Worm (Caenorhabditis elegans) whole organism, L2 larva: ENCODE data around the gene grl-5.

Experiments used
- C34F6.9 ChIP-seq: fragments of 150-350 bp; optimal IDR thresholded peaks from 2 replicates; lab custom pipeline; 2014; ENCODE audit warnings: missing biosample characterization, missing genetic modification characterization
- F13H6.1 ChIP-seq: sonication (generic microtip); optimal IDR thresholded peaks from 2 replicates; lab custom pipeline; 2016; ENCODE audit warnings: missing genetic modification characterization, missing compliant biosample characterization
- R02D3.7 ChIP-seq: fragments of 150-350 bp; optimal IDR thresholded peaks from 2 replicates; lab custom pipeline; 2014; ENCODE audit warnings: missing biosample characterization, missing genetic modification characterization
- Y55F3AM.14 ChIP-seq: fragments of 200-800 bp; sonication (Bioruptor generic); optimal IDR thresholded peaks from 2 replicates; lab custom pipeline; 2018; ENCODE audit warnings: mild to moderate bottlenecking, missing genetic modification characterization, missing compliant biosample characterization
- ZK546.5 ChIP-seq: sonication (generic microtip); optimal IDR thresholded peaks from 2 replicates; lab custom pipeline; 2017; ENCODE audit warnings: missing biosample characterization, missing genetic modification characterization
- alr-1 ChIP-seq: fragments of 150-350 bp; optimal IDR thresholded peaks from 2 replicates; lab custom pipeline; 2014; ENCODE audit warnings: missing biosample characterization, missing genetic modification characterization
- aly-2 ChIP-seq: fragments of 150-350 bp; optimal IDR thresholded peaks from 2 replicates; lab custom pipeline; 2014; ENCODE audit warnings: missing biosample characterization, missing genetic modification characterization
- ceh-16 ChIP-seq: fragments of 150-350 bp; optimal IDR thresholded peaks from 2 replicates; lab custom pipeline; 2014; ENCODE audit warnings: missing biosample characterization, missing genetic modification characterization
- crh-2 ChIP-seq: sonication (generic microtip); optimal IDR thresholded peaks from 2 replicates; lab custom pipeline; 2017; ENCODE audit warnings: missing biosample characterization, missing genetic modification characterization
- egl-27 ChIP-seq: sonication (generic microtip); optimal IDR thresholded peaks from 3 replicates; lab custom pipeline; 2017; ENCODE audit warnings: missing biosample characterization, missing genetic modification reagents, missing genetic modification characterization
- elt-1 ChIP-seq: fragments of 150-350 bp; optimal IDR thresholded peaks from 2 replicates; lab custom pipeline; 2014; ENCODE audit warnings: missing biosample characterization, missing genetic modification characterization
- fos-1 ChIP-seq: fragments of 150-350 bp; optimal IDR thresholded peaks from 2 replicates; lab custom pipeline; 2014; ENCODE audit warnings: missing biosample characterization, missing genetic modification characterization
- gmeb-1 ChIP-seq: fragments of 150-350 bp; optimal IDR thresholded peaks from 2 replicates; lab custom pipeline; 2014; ENCODE audit warnings: missing biosample characterization, missing genetic modification characterization
- lin-13 ChIP-seq: fragments of 150-350 bp; optimal IDR thresholded peaks from 2 replicates; lab custom pipeline; 2014; ENCODE audit warnings: missing biosample characterization, missing genetic modification reagents, missing genetic modification characterization
- lsy-2 ChIP-seq, 2 experiments: fragments of 150-350 bp in 1 of 2; sonication (generic microtip) in 1 of 2; optimal IDR thresholded peaks; 2 replicates each; lab custom pipeline; 2014 to 2017; ENCODE audit warnings: missing biosample characterization in 2 of 2, missing genetic modification characterization in 2 of 2
- mab-5 ChIP-seq: fragments of 150-350 bp; optimal IDR thresholded peaks from 2 replicates; lab custom pipeline; 2014; ENCODE audit warnings: missing biosample characterization, missing genetic modification characterization
- mbf-1 ChIP-seq: sonication (generic microtip); optimal IDR thresholded peaks from 2 replicates; lab custom pipeline; 2017; ENCODE audit warnings: missing biosample characterization, missing genetic modification characterization
- mdl-1 ChIP-seq, 2 experiments: fragments of 150-350 bp in 1 of 2; sonication (generic microtip) in 1 of 2; optimal IDR thresholded peaks; 2 replicates each; lab custom pipeline; 2017; ENCODE audit warnings: missing biosample characterization in 2 of 2, missing genetic modification characterization in 2 of 2
- nhr-11 ChIP-seq: fragments of 150-350 bp; optimal IDR thresholded peaks from 2 replicates; lab custom pipeline; 2014; ENCODE audit warnings: missing biosample characterization, missing genetic modification characterization
- nhr-12 ChIP-seq: fragments of 150-350 bp; optimal IDR thresholded peaks from 2 replicates; lab custom pipeline; 2014; ENCODE audit warnings: missing biosample characterization, missing genetic modification characterization
- nhr-129 ChIP-seq: fragments of 150-350 bp; optimal IDR thresholded peaks from 2 replicates; lab custom pipeline; 2014; ENCODE audit warnings: missing biosample characterization, missing genetic modification characterization
- nhr-21 ChIP-seq: fragments of 150-350 bp; optimal IDR thresholded peaks from 2 replicates; lab custom pipeline; 2014; ENCODE audit warnings: missing biosample characterization, missing genetic modification characterization
- nhr-23 ChIP-seq: fragments of 150-350 bp; optimal IDR thresholded peaks from 2 replicates; lab custom pipeline; 2014; ENCODE audit warnings: missing biosample characterization, missing genetic modification reagents, missing genetic modification characterization
- nhr-237 ChIP-seq: fragments of 150-350 bp; optimal IDR thresholded peaks from 2 replicates; lab custom pipeline; 2014; ENCODE audit warnings: missing biosample characterization, missing genetic modification characterization
- nhr-25 ChIP-seq: fragments of 150-350 bp; sonication (generic microtip); optimal IDR thresholded peaks from 3 replicates; lab custom pipeline; 2014; ENCODE audit warnings: missing biosample characterization, missing genetic modification characterization
- nhr-6 ChIP-seq: fragments of 150-350 bp; optimal IDR thresholded peaks from 2 replicates; lab custom pipeline; 2014; ENCODE audit warnings: missing biosample characterization, missing genetic modification characterization
- peb-1 ChIP-seq: fragments of 150-350 bp; optimal IDR thresholded peaks from 2 replicates; lab custom pipeline; 2014; ENCODE audit warnings: missing biosample characterization, missing genetic modification characterization
- sem-4 ChIP-seq: fragments of 150-350 bp; optimal IDR thresholded peaks from 2 replicates; lab custom pipeline; 2014; ENCODE audit warnings: missing biosample characterization, missing genetic modification reagents, missing genetic modification characterization
- sma-3 ChIP-seq: sonication (generic microtip); optimal IDR thresholded peaks from 2 replicates; lab custom pipeline; 2016; ENCODE audit warnings: missing genetic modification reagents, missing genetic modification characterization, missing compliant biosample characterization
- sma-9 ChIP-seq, 2 experiments: fragments of 150-350 bp in 1 of 2; sonication (generic microtip) in 1 of 2; optimal IDR thresholded peaks; 2 replicates each; lab custom pipeline; 2014 to 2016; ENCODE audit warnings: missing genetic modification characterization in 2 of 2, mild to moderate bottlenecking in 1 of 2, missing biosample characterization in 1 of 2, missing compliant biosample characterization in 1 of 2, missing genetic modification reagents in 1 of 2, moderate library complexity in 1 of 2
- snpc-4 ChIP-seq: fragments of 150-350 bp; optimal IDR thresholded peaks from 2 replicates; lab custom pipeline; 2014; ENCODE audit warnings: missing biosample characterization, missing genetic modification characterization
- unc-55 ChIP-seq: fragments of 150-350 bp; sonication (generic microtip); optimal IDR thresholded peaks from 3 replicates; lab custom pipeline; 2014; ENCODE audit warnings: missing biosample characterization, missing genetic modification reagents, missing genetic modification characterization
- zag-1 ChIP-seq: fragments of 150-350 bp; optimal IDR thresholded peaks from 2 replicates; lab custom pipeline; 2014; ENCODE audit warnings: missing biosample characterization, missing genetic modification characterization
- ztf-1 ChIP-seq: fragments of 200-800 bp; sonication (Bioruptor generic); conservative IDR thresholded peaks from 2 replicates; pipeline ENCODE4 v1.3.6; 2022; ENCODE audit warnings: missing genetic modification characterization, missing compliant biosample characterization

The grl-5 gene

DNA sequence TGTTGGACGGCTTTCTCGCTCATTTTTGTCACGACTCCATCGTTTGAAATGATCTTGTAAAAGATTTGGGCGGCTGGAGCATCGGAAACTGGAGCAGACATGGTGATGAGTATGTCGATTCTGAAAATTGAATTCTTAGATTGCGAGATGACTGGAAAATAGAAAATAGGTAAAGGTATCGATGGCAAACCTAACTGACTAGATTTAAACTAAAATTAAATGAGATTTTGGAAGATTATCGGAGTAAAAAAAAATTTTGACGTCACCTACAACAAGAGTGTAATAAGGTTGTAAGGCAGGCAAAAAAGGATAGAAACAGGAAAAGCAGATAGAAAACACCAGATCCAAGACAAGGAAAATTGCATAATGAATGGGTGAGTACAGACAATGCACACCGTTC, 7.0 kb upstream of the grl-5 start, which contains the start of gene skr-14:
Gene skr-14, minus strand, starts transcription at position 101 of the 400 bp plus-strand sequence.
- no peak for TF ChIP-seq nhr-23 (tag; lab: Kevin White, UChicago)
- no peak for TF ChIP-seq mbf-1 (tag; lab: Kevin White, UChicago)
- TF ChIP-seq sma-9 (GFP tag; optimal IDR thresholded peaks at IDR 0.05; lab: Kevin White, UChicago): no peak
- TF ChIP-seq sma-9 (tag; optimal IDR thresholded peaks at IDR 0.05; lab: Kevin White, UChicago): no peak
- TF ChIP-seq crh-2 (tag; lab: Kevin White, UChicago): no peak
- TF ChIP-seq, all 48 proteins: peak for 0

ce11 chrV:4419767-4420322, 5.4 kb upstream of the grl-5 start, which contains the start of the genes Y47D7A.7 and Y47D7A.2:
TSS of gene Y47D7A.7 (minus strand) at chrV:4419867.
TSS of gene Y47D7A.2 (plus strand) at chrV:4420272.
- no peak for TF ChIP-seq snpc-4 (tag; lab: Kevin White, UChicago)
- TF ChIP-seq elt-1 (tag; lab: Kevin White, UChicago): no peak
- TF ChIP-seq ceh-16 (tag; lab: Kevin White, UChicago): no peak
- no peak for TF ChIP-seq nhr-6 (tag; lab: Kevin White, UChicago)
- no peak for TF ChIP-seq unc-55 (GFP tag; lab: Kevin White, UChicago)
- TF ChIP-seq nhr-21: no peak
- TF ChIP-seq sma-3: no peak

- TF ChIP-seq nhr-129 (tag; lab: Kevin White, UChicago) (no peak), nhr-11 (tag; lab: Kevin White, UChicago) (no peak), egl-27 (tag; lab: Kevin White, UChicago) (no peak), nhr-12 (tag; lab: Kevin White, UChicago) (no peak), lsy-2 (tag; optimal IDR thresholded peaks at IDR 0.05; lab: Kevin White, UChicago) (no peak), sma-9 (GFP tag; optimal IDR thresholded peaks at IDR 0.05; lab: Kevin White, UChicago) (no peak), sma-9 (tag; optimal IDR thresholded peaks at IDR 0.05; lab: Kevin White, UChicago) (no peak), C34F6.9 (no peak), aly-2 (tag; lab: Kevin White, UChicago) (no peak), alr-1 (no peak), F13H6.1 (tag; lab: Kevin White, UChicago) (no peak), sem-4 (tag; lab: Kevin White, UChicago) (no peak), zag-1 (tag; lab: Kevin White, UChicago) (no peak), ZK546.5 (tag; lab: Kevin White, UChicago) (no peak), nhr-21 (no peak), ceh-16 (tag; lab: Kevin White, UChicago) (no peak), lin-13 (GFP tag; lab: Kevin White, UChicago) (no peak), R02D3.7 (tag; lab: Kevin White, UChicago) (no peak), nhr-25 (tag; lab: Kevin White, UChicago) (no peak), mbf-1 (tag; lab: Kevin White, UChicago) (no peak)
Observed at ce11 chrV:4418116-4418515, 3.7 kb upstream of the grl-5 start, which contains the start of gene Y47D7A.6. TSS of gene Y47D7A.6 (minus strand) at chrV:4418216.

- TF ChIP-seq mab-5 (tag; lab: Kevin White, UChicago) (no peak), elt-1 (tag; lab: Kevin White, UChicago) (no peak), gmeb-1 (tag; lab: Kevin White, UChicago) (no peak), Y55F3AM.14 (GFP tag; lab: Kevin White, UChicago) (no peak), snpc-4 (tag; lab: Kevin White, UChicago) (no peak), nhr-237 (tag; lab: Kevin White, UChicago) (no peak), fos-1 (no peak), mdl-1 (tag; optimal IDR thresholded peaks at IDR 0.05; lab: Kevin White, UChicago) (no peak), sma-3 (no peak), alr-1 (no peak), mbf-1 (tag; lab: Kevin White, UChicago) (no peak), nhr-129 (tag; lab: Kevin White, UChicago) (no peak), ztf-1 (no peak), crh-2 (tag; lab: Kevin White, UChicago) (no peak), peb-1 (tag; lab: Kevin White, UChicago) (no peak), ceh-16 (tag; lab: Kevin White, UChicago) (no peak)
- TF ChIP-seq, all 48 proteins: peak for 0
Observed at ce11 chrV:4416710-4417109, 2.2 kb upstream of the grl-5 start, which contains the start of gene Y47D7A.18. TSS of gene Y47D7A.18 (minus strand) at chrV:4416810.
